Worm (Caenorhabditis elegans): Measurements from ENCODE around the gene C06G3.8.

C06G3.8 gene

DNA sequence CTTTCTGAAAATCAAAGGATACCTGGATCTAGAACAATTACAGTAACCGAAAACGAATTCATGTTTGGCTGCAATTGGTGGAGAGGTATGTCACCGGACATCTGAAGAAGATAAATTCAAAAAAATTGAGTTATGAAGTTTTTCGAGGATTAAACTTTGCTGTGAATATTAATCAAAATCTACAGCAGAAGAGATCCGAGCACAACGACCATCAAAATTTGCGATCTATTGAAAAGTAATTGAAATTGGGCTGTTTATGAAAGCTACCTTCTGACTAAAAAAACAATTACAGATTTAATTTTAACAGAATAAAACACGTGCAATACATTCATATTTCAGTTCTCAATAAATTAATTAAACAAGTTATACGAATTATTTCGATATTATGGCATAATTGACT is at the start of gene C06G3.8:
Gene C06G3.8 (minus strand): TSS at position 101 of the 400 bp plus-strand sequence.
- no peak for TF ChIP-seq nfya-1 (tag; optimal IDR thresholded peaks at IDR 0.05; ENCODE audit: insufficient read depth)
- no peak for TF ChIP-seq aly-2 (tag; optimal IDR thresholded peaks at IDR 0.05)
- no peak for TF ChIP-seq egl-5 (tag; optimal IDR thresholded peaks at IDR 0.05)
- no peak for TF ChIP-seq sea-2 (GFP tag; optimal IDR thresholded peaks at IDR 0.05)
- no peak for TF ChIP-seq mml-1 (tag; optimal IDR thresholded peaks at IDR 0.05)
- no peak for TF ChIP-seq fos-1 (tag; optimal IDR thresholded peaks at IDR 0.05)

DNA sequence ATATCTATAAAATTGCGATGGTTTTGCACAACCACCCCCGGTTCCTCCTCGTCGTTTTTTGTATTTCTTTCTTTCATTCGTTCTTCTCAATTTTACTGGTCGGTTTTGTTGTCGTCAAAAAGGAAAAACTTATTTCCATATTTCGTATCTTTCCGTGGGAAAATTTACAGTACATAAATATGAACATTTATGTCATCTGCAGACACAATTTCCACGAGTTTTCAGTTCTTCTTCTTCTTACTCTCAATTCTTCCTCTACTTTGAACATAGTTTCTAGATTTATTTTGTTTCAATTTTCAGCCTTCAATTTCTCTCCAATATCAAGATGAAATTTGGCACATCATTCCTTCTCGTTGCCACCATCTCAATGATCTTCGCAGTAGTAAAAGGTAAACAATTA is 48.9 kb upstream of the C06G3.8 start, which contains the start of gene Y43B11AR.1:
Gene Y43B11AR.1 (plus strand): TSS at position 301 of the 400 bp plus-strand sequence.
- TF ChIP-seq unc-62 (GFP tag; optimal IDR thresholded peaks at IDR 0.05): no peak
- no peak for TF ChIP-seq egl-27 (tag; optimal IDR thresholded peaks at IDR 0.05)
- no peak for TF ChIP-seq nhr-43 (tag; optimal IDR thresholded peaks at IDR 0.05; ENCODE audit: poor library complexity, severe bottlenecking)
- no peak for TF ChIP-seq zag-1 (tag; optimal IDR thresholded peaks at IDR 0.05)
- TF ChIP-seq sea-2 (GFP tag; optimal IDR thresholded peaks at IDR 0.05): no peak
- TF ChIP-seq nhr-67 (tag; optimal IDR thresholded peaks at IDR 0.05): no peak
- TF ChIP-seq ceh-9 (tag; optimal IDR thresholded peaks at IDR 0.05): no peak
- TF ChIP-seq ceh-28 (tag; optimal IDR thresholded peaks at IDR 0.05): no peak
- no peak for TF ChIP-seq fkh-10 (GFP tag; optimal IDR thresholded peaks at IDR 0.05)
- TF ChIP-seq fos-1 (tag; optimal IDR thresholded peaks at IDR 0.05): no peak
- no peak for TF ChIP-seq ceh-82 (tag; optimal IDR thresholded peaks at IDR 0.05)
- TF ChIP-seq ama-1 (optimal IDR thresholded peaks at IDR 0.05): no peak
- TF ChIP-seq nhr-237 (tag; optimal IDR thresholded peaks at IDR 0.05): no peak
- TF ChIP-seq ztf-4 (tag; optimal IDR thresholded peaks at IDR 0.05): no peak
- TF ChIP-seq fkh-2 (tag; optimal IDR thresholded peaks at IDR 0.05): no peak
- TF ChIP-seq nhr-77 (tag; optimal IDR thresholded peaks at IDR 0.05): no peak
- no peak for TF ChIP-seq lin-39 (tag; optimal IDR thresholded peaks at IDR 0.05)

DNA sequence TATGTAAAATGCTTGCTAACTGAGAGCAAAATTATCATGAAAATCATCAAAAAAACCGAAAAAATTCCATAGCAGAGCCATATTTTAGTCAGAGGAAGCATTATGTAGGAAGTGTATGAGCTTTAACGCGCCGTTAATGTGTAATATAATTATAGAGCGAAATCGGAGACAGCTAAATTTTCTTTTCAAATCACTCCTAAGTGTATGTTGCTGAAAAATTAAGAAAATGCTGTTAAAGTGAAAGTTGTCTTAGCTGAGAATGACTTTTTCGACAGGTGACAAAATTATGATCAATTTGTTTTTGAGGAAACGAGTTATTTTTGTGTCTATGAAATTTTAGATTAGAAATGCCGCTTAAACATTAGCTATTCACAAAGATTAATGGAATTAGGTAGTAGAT is 42.7 kb upstream of the C06G3.8 start, which contains the start of gene srg-50:
Gene srg-50 (minus strand): TSS at position 101 of the 400 bp plus-strand sequence.
- no peak for TF ChIP-seq ama-1 (optimal IDR thresholded peaks at IDR 0.05)
- no peak for TF ChIP-seq nhr-23 (tag; optimal IDR thresholded peaks at IDR 0.05)
- no peak for TF ChIP-seq unc-62 (GFP tag; optimal IDR thresholded peaks at IDR 0.05)
- no peak for TF ChIP-seq R02D3.7 (tag; optimal IDR thresholded peaks at IDR 0.05)
- TF ChIP-seq lsy-12 (tag; optimal IDR thresholded peaks at IDR 0.05): no peak
- TF ChIP-seq pqm-1 (tag; optimal IDR thresholded peaks at IDR 0.05): no peak
- TF ChIP-seq fkh-10 (GFP tag; optimal IDR thresholded peaks at IDR 0.05): no peak
- TF ChIP-seq ceh-16 (tag; optimal IDR thresholded peaks at IDR 0.05): no peak
- no peak for TF ChIP-seq mdl-1 (tag; optimal IDR thresholded peaks at IDR 0.05)
- no peak for TF ChIP-seq nhr-12 (tag; optimal IDR thresholded peaks at IDR 0.05)
- no peak for TF ChIP-seq pha-4 (tag; optimal IDR thresholded peaks at IDR 0.05)
- TF ChIP-seq nhr-237 (tag; optimal IDR thresholded peaks at IDR 0.05): no peak
- TF ChIP-seq nhr-11 (tag; optimal IDR thresholded peaks at IDR 0.05): no peak
- TF ChIP-seq elt-3 (tag; optimal IDR thresholded peaks at IDR 0.05): no peak
- no peak for TF ChIP-seq fos-1 (tag; optimal IDR thresholded peaks at IDR 0.05)
- no peak for TF ChIP-seq nhr-77 (tag; optimal IDR thresholded peaks at IDR 0.05)

DNA sequence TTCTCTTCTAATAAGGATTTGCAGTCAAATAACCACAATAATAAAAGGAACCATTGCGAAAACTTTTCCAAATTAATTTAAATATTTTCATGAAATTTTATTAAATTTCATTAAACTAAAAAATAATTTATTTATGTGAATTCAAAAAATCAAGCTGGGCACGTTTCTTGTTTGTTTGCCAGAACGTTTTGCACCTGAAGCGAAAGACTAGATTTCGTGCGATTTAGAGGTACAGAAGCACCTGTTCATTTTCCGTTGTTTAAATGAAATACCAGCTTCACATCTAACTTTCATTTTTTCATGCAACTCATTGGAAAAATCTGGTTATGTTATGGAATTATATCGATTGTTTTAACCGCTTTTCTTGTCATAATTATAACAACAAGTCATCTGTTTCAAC is 39.8 kb upstream of the C06G3.8 start, which contains the start of gene srg-48:
Gene srg-48 (plus strand): TSS at position 301 of the 400 bp plus-strand sequence.
- TF ChIP-seq mml-1 (tag; optimal IDR thresholded peaks at IDR 0.05) (no peak), nhr-28 (tag; optimal IDR thresholded peaks at IDR 0.05) (no peak), nhr-43 (tag; optimal IDR thresholded peaks at IDR 0.05; ENCODE audit: poor library complexity, severe bottlenecking) (no peak), nhr-76 (tag; optimal IDR thresholded peaks at IDR 0.05) (no peak)

DNA sequence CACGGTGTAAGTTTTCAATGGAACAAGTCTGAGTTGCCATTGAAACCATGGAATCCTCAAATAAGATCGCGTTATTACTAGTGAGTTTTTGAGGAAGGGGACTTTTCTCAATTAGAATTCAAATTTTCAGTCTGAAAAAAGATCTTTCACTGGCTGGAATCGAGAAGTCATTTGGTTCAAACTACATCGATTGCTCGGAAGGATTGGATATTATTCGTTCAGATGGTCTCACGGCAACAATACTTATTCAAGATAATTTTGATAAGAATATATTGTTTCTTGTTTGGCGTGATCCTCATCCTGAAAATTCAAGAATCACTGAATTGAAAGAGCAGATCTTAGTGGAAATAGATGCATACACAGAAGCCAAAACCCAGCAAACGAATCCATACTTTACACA is 35.1 kb upstream of the C06G3.8 start:
- no peak for TF ChIP-seq egl-27 (tag; optimal IDR thresholded peaks at IDR 0.05)
- no peak for TF ChIP-seq aly-2 (tag; optimal IDR thresholded peaks at IDR 0.05)
- no peak for TF ChIP-seq elt-3 (tag; optimal IDR thresholded peaks at IDR 0.05)
- no peak for TF ChIP-seq elt-1 (tag; optimal IDR thresholded peaks at IDR 0.05)
- no peak for TF ChIP-seq pqm-1 (tag; optimal IDR thresholded peaks at IDR 0.05)
- TF ChIP-seq zag-1 (tag; optimal IDR thresholded peaks at IDR 0.05): no peak

Data from whole organism, L3 larva.